Worm (Caenorhabditis elegans) whole organism, L4 larva: ENCODE measurements around the gene spe-19.

Experiments used
- F26F4.8 ChIP-seq: fragments of 200-800 bp; sonication (Bioruptor generic); conservative IDR thresholded peaks from 2 replicates; pipeline ENCODE4 v1.3.6; 2022; ENCODE audit warnings: missing genetic modification characterization, missing compliant biosample characterization
- F44E2.7 ChIP-seq: fragments of 200-800 bp; sonication (Bioruptor generic); IDR thresholded peaks from 2 replicates; pipeline ENCODE4 v2.1.2; 2022; ENCODE audit warnings: missing genetic modification characterization, missing compliant biosample characterization
- T20F7.1 ChIP-seq: fragments of 200-800 bp; sonication (Bioruptor generic); optimal IDR thresholded peaks from 2 replicates; lab custom pipeline; 2018; ENCODE audit warnings: mild to moderate bottlenecking, missing genetic modification characterization, missing compliant biosample characterization
- Y48G9A.11 ChIP-seq: fragments of 200-800 bp; sonication (Bioruptor generic); IDR thresholded peaks from 2 replicates; pipeline ENCODE4 v1.3.6; 2022; ENCODE audit warnings: missing genetic modification reagents, missing genetic modification characterization, missing compliant biosample characterization
- aha-1 ChIP-seq: fragments of 150-350 bp; peaks from one replicate; lab custom pipeline; 2014; ENCODE audit warnings: missing biosample characterization, missing genetic modification characterization
- ceh-20 ChIP-seq: fragments of 200-800 bp; sonication (Bioruptor generic); IDR thresholded peaks from 2 replicates; pipeline ENCODE4 v1.3.6; 2022; ENCODE audit warnings: missing genetic modification reagents, missing genetic modification characterization, missing compliant biosample characterization
- ceh-28 ChIP-seq: fragments of 150-350 bp; optimal IDR thresholded peaks from 2 replicates; lab custom pipeline; 2014; ENCODE audit warnings: missing biosample characterization, missing genetic modification reagents, missing genetic modification characterization
- ceh-82 ChIP-seq: sonication (generic microtip); optimal IDR thresholded peaks from 2 replicates; lab custom pipeline; 2017; ENCODE audit warnings: missing biosample characterization, missing genetic modification characterization
- ces-1 ChIP-seq: fragments of 150-350 bp; sonication (generic microtip); optimal IDR thresholded peaks from 4 replicates; lab custom pipeline; 2014; ENCODE audit warnings: missing biosample characterization, missing genetic modification reagents, missing genetic modification characterization
- daf-19 ChIP-seq: fragments of 200-800 bp; sonication (Bioruptor generic); conservative IDR thresholded peaks from 2 replicates; pipeline ENCODE4 v1.3.6; 2022; ENCODE audit warnings: missing genetic modification characterization, missing compliant biosample characterization
- daf-8 ChIP-seq: fragments of 200-800 bp; sonication (Bioruptor generic); IDR thresholded peaks from 2 replicates; pipeline ENCODE4 v1.3.6; 2022; ENCODE audit warnings: missing genetic modification characterization, missing compliant biosample characterization
- dmd-8 ChIP-seq: fragments of 200-800 bp; sonication (Bioruptor generic); IDR thresholded peaks from 2 replicates; pipeline ENCODE4 v1.3.6; 2022; ENCODE audit warnings: missing genetic modification characterization, missing compliant biosample characterization
- dpl-1 ChIP-seq: fragments of 150-350 bp; optimal IDR thresholded peaks from 2 replicates; lab custom pipeline; 2014; ENCODE audit warnings: missing biosample characterization, missing genetic modification reagents, missing genetic modification characterization
- duxl-1 ChIP-seq: sonication (generic microtip); optimal IDR thresholded peaks from 2 replicates; lab custom pipeline; 2016; ENCODE audit warnings: mild to moderate bottlenecking, missing genetic modification characterization, moderate library complexity, missing compliant biosample characterization; ENCODE audit not compliant: poor library complexity
- egl-43 ChIP-seq: fragments of 200-800 bp; sonication (Bioruptor generic); IDR thresholded peaks from 2 replicates; pipeline ENCODE4 v1.3.6; 2022; ENCODE audit warnings: missing genetic modification reagents, missing genetic modification characterization, missing compliant biosample characterization
- gei-8 ChIP-seq: fragments of 200-800 bp; sonication (Bioruptor generic); optimal IDR thresholded peaks from 2 replicates; lab custom pipeline; 2018; ENCODE audit warnings: mild to moderate bottlenecking, missing genetic modification characterization, missing compliant biosample characterization
- hif-1 ChIP-seq, 2 experiments: sonication (generic microtip); optimal IDR thresholded peaks; 2 replicates each; lab custom pipeline; 2016 to 2017; ENCODE audit warnings: missing compliant biosample characterization in 2 of 2, missing genetic modification characterization in 2 of 2, missing genetic modification reagents in 2 of 2, missing genotype in 2 of 2, mild to moderate bottlenecking in 1 of 2
- hlh-30 ChIP-seq: sonication (generic microtip); optimal IDR thresholded peaks from 2 replicates; lab custom pipeline; 2017; ENCODE audit warnings: antibody characterized with exemption, mild to moderate bottlenecking, missing genetic modification characterization, missing compliant biosample characterization; ENCODE audit not compliant: insufficient read depth
- jun-1 ChIP-seq: fragments of 150-350 bp; optimal IDR thresholded peaks from 2 replicates; lab custom pipeline; 2014; ENCODE audit warnings: missing biosample characterization, missing genetic modification reagents, missing genetic modification characterization
- lin-1 ChIP-seq: fragments of 200-800 bp; sonication (Bioruptor generic); IDR thresholded peaks from 2 replicates; pipeline ENCODE4 v1.3.6; 2022; ENCODE audit warnings: missing genetic modification reagents, missing genetic modification characterization, missing compliant biosample characterization
- lin-29 ChIP-seq: fragments of 200-800 bp; sonication (Bioruptor generic); IDR thresholded peaks from 2 replicates; pipeline ENCODE4 v1.3.6; 2022; ENCODE audit warnings: missing genetic modification reagents, missing genetic modification characterization, missing compliant biosample characterization
- lsy-2 ChIP-seq, 2 experiments: fragments of 150-350 bp in 1 of 2; sonication (generic microtip) in 1 of 2; optimal IDR thresholded peaks; 2 replicates each; lab custom pipeline; 2014 to 2017; ENCODE audit warnings: missing biosample characterization in 2 of 2, missing genetic modification characterization in 2 of 2
- mxl-2 ChIP-seq: fragments of 200-800 bp; sonication (Bioruptor generic); conservative IDR thresholded peaks from 2 replicates; pipeline ENCODE4 v1.3.6; 2022; ENCODE audit warnings: missing genetic modification reagents, missing genetic modification characterization, missing compliant biosample characterization
- mxl-3 ChIP-seq: fragments of 200-800 bp; sonication (Bioruptor generic); optimal IDR thresholded peaks from 2 replicates; lab custom pipeline; 2018; ENCODE audit warnings: mild to moderate bottlenecking, missing genetic modification characterization, missing compliant biosample characterization
- nhr-111 ChIP-seq: fragments of 200-800 bp; sonication (Bioruptor generic); optimal IDR thresholded peaks from 2 replicates; lab custom pipeline; 2018; ENCODE audit warnings: mild to moderate bottlenecking, missing genetic modification characterization, missing compliant biosample characterization
- nhr-237 ChIP-seq: sonication (generic microtip); optimal IDR thresholded peaks from 2 replicates; lab custom pipeline; 2017; ENCODE audit warnings: missing biosample characterization, missing genetic modification characterization
- nhr-41 ChIP-seq: fragments of 200-800 bp; sonication (Bioruptor generic); IDR thresholded peaks from 2 replicates; pipeline ENCODE4 v1.3.6; 2022; ENCODE audit warnings: missing genetic modification reagents, missing genetic modification characterization, missing compliant biosample characterization
- nhr-42 ChIP-seq: fragments of 200-800 bp; sonication (Bioruptor generic); IDR thresholded peaks from 2 replicates; pipeline ENCODE4 v1.3.6; 2022; ENCODE audit warnings: missing genetic modification characterization, missing compliant biosample characterization
- nhr-6 ChIP-seq: fragments of 150-350 bp; optimal IDR thresholded peaks from 2 replicates; lab custom pipeline; 2014; ENCODE audit warnings: missing biosample characterization, missing genetic modification characterization
- php-3 ChIP-seq: fragments of 200-800 bp; sonication (Bioruptor generic); IDR thresholded peaks from 2 replicates; pipeline ENCODE4 v1.3.6; 2022; ENCODE audit warnings: missing genetic modification reagents, missing genetic modification characterization, missing compliant biosample characterization
- saeg-2 ChIP-seq: fragments of 200-800 bp; sonication (Bioruptor generic); IDR thresholded peaks from 2 replicates; pipeline ENCODE4 v1.3.6; 2022; ENCODE audit warnings: missing genetic modification reagents, missing genetic modification characterization, missing compliant biosample characterization
- set-16 ChIP-seq: fragments of 200-800 bp; sonication (Bioruptor generic); IDR thresholded peaks from 2 replicates; pipeline ENCODE4 v1.3.6; 2022; ENCODE audit warnings: missing genetic modification reagents, missing genetic modification characterization, missing compliant biosample characterization
- snpc-4 ChIP-seq: fragments of 150-350 bp; optimal IDR thresholded peaks from 2 replicates; lab custom pipeline; 2014; ENCODE audit warnings: missing biosample characterization, missing genetic modification characterization
- tra-1 ChIP-seq: fragments of 200-800 bp; sonication (Bioruptor generic); IDR thresholded peaks from 2 replicates; pipeline ENCODE4 v1.3.6; 2022; ENCODE audit warnings: missing genetic modification reagents, missing genetic modification characterization, missing compliant biosample characterization
- unc-39 ChIP-seq: sonication (generic microtip); optimal IDR thresholded peaks from 2 replicates; lab custom pipeline; 2017; ENCODE audit warnings: missing biosample characterization, missing genetic modification characterization
- unc-62 ChIP-seq, 3 experiments: fragments of 150-350 bp in 1 of 3; sonication (generic microtip); optimal IDR thresholded peaks in 2 of 3; peaks in 1 of 3; 1 replicate in 1 of 3; 2 replicates in 2 of 3; lab custom pipeline; 2014 to 2017; ENCODE audit warnings: missing biosample characterization in 3 of 3, missing genetic modification characterization in 3 of 3, missing genetic modification reagents in 3 of 3, missing genotype in 1 of 3
- zfp-3 ChIP-seq: fragments of 200-800 bp; sonication (Bioruptor generic); conservative IDR thresholded peaks from 2 replicates; pipeline ENCODE4 v1.3.6; 2022; ENCODE audit warnings: missing genetic modification reagents, missing genetic modification characterization, missing compliant biosample characterization
- zip-2 ChIP-seq: fragments of 150-350 bp; optimal IDR thresholded peaks from 2 replicates; lab custom pipeline; 2014; ENCODE audit warnings: missing biosample characterization, missing genetic modification characterization
- ztf-11 ChIP-seq: fragments of 150-350 bp; optimal IDR thresholded peaks from 2 replicates; lab custom pipeline; 2014; ENCODE audit warnings: missing biosample characterization, missing genetic modification characterization

spe-19 gene

ce11 chrV:19999100-19999499, 48.1 kb downstream of the spe-19 start:
- TF ChIP-seq hlh-30 (tag; lab: Kevin White, UChicago): no peak
- TF ChIP-seq set-16 (GFP tag; lab: Robert Waterston, UW): peak; percentile 79

ce11 chrV:19998203-19998836, 48.9 kb downstream of the spe-19 start:
- no peak for TF ChIP-seq zip-2 (tag; lab: Kevin White, UChicago)
- TF ChIP-seq dpl-1: no peak
- TF ChIP-seq saeg-2 (GFP tag; lab: Robert Waterston, UW): no peak
- no peak for TF ChIP-seq F26F4.8 (GFP tag; lab: Robert Waterston, UW)
- TF ChIP-seq mxl-2: no peak
- TF ChIP-seq aha-1: no peak
- TF ChIP-seq daf-19: no peak
- TF ChIP-seq Y48G9A.11 (GFP tag; lab: Robert Waterston, UW): no peak
- 0 out of 2 replicates have a peak, but pooled peaks have one; percentile 14 for TF ChIP-seq php-3 (GFP tag; lab: Robert Waterston, UW)
- no peak for TF ChIP-seq snpc-4 (tag; lab: Kevin White, UChicago)
- no peak for TF ChIP-seq zfp-3 (GFP tag; lab: Robert Waterston, UW)
- no peak for TF ChIP-seq ceh-82
- TF ChIP-seq nhr-111: no peak
- TF ChIP-seq F44E2.7: peak; percentile 79; the same call in 1 of the 2 replicates
- no peak for TF ChIP-seq nhr-41 (GFP tag; lab: Robert Waterston, UW)
- TF ChIP-seq nhr-42 (GFP tag; lab: Robert Waterston, UW): no peak
- TF ChIP-seq nhr-6 (tag; lab: Kevin White, UChicago): no peak
- no peak for TF ChIP-seq ztf-11 (tag; lab: Kevin White, UChicago)
- no peak for TF ChIP-seq hif-1 (tag; optimal IDR thresholded peaks at IDR 0.05; lab: Kevin White, UChicago)
- no peak for TF ChIP-seq egl-43 (GFP tag; lab: Robert Waterston, UW)
- TF ChIP-seq unc-39 (tag; lab: Kevin White, UChicago): no peak
- no peak for TF ChIP-seq lin-1 (GFP tag; lab: Robert Waterston, UW)
- TF ChIP-seq tra-1: no peak
- TF ChIP-seq T20F7.1 (GFP tag; lab: Kevin White, UChicago): no peak
- no peak for TF ChIP-seq mxl-3
- no peak for TF ChIP-seq daf-8 (GFP tag; lab: Robert Waterston, UW)
- 0 out of 2 replicates have a peak, but pooled peaks have one; percentile 44 for TF ChIP-seq dmd-8
- no peak for TF ChIP-seq ces-1
- TF ChIP-seq set-16 (GFP tag; lab: Robert Waterston, UW): no peak
- TF ChIP-seq lin-29 (GFP tag; lab: Robert Waterston, UW): no peak
- no peak for TF ChIP-seq nhr-237 (tag; lab: Kevin White, UChicago)
- no peak for TF ChIP-seq duxl-1 (tag; lab: Kevin White, UChicago)
- TF ChIP-seq jun-1 (tag; lab: Kevin White, UChicago): no peak
- TF ChIP-seq unc-62 (GFP tag; optimal IDR thresholded peaks at IDR 0.05 in 1 of 2; lab: Kevin White, UChicago): peak in 1 of 2 experiments; percentile 70
- no peak for TF ChIP-seq unc-62 (tag; optimal IDR thresholded peaks at IDR 0.05; lab: Kevin White, UChicago)
- no peak for TF ChIP-seq gei-8 (GFP tag; lab: Kevin White, UChicago)
- TF ChIP-seq ceh-28: peak; percentile 83
- no peak for TF ChIP-seq lsy-2 (tag; optimal IDR thresholded peaks at IDR 0.05; lab: Kevin White, UChicago)
- TF ChIP-seq ceh-20 (GFP tag; lab: Robert Waterston, UW): no peak
